Worm (Caenorhabditis elegans) whole organism, mixed stage, embryonic: ENCODE data around the gene fbxb-91.

Experiments
- blmp-1 ChIP-seq: fragments of 150-350 bp; optimal IDR thresholded peaks from 2 replicates; lab custom pipeline; 2014; ENCODE audit warnings: missing biosample characterization, missing genetic modification characterization
- drap-1 ChIP-seq: fragments of 200-800 bp; sonication (Bioruptor generic); optimal IDR thresholded peaks from 3 replicates; lab custom pipeline; 2018; ENCODE audit warnings: mild to moderate bottlenecking, missing genetic modification characterization, missing compliant biosample characterization
- elt-3 ChIP-seq: fragments of 150-350 bp; optimal IDR thresholded peaks from 2 replicates; lab custom pipeline; 2014; ENCODE audit warnings: missing biosample characterization, missing genetic modification characterization
- flh-1 ChIP-seq: fragments of 200-800 bp; sonication (Bioruptor generic); optimal IDR thresholded peaks from 2 replicates; lab custom pipeline; 2018; ENCODE audit warnings: mild to moderate bottlenecking, missing genetic modification characterization, moderate library complexity, missing compliant biosample characterization
- lin-13 ChIP-seq: fragments of 150-350 bp; optimal IDR thresholded peaks from 2 replicates; lab custom pipeline; 2014; ENCODE audit warnings: missing biosample characterization, missing genetic modification characterization
- lsy-2 ChIP-seq: fragments of 150-350 bp; optimal IDR thresholded peaks from 2 replicates; lab custom pipeline; 2014; ENCODE audit warnings: missing biosample characterization, missing genetic modification characterization
- mep-1 ChIP-seq: fragments of 150-350 bp; optimal IDR thresholded peaks from 2 replicates; lab custom pipeline; 2017; ENCODE audit warnings: missing biosample characterization, missing genetic modification reagents, missing genetic modification characterization, inconsistent platforms
- mls-2 ChIP-seq: sonication (generic microtip); optimal IDR thresholded peaks from 2 replicates; lab custom pipeline; 2016; ENCODE audit warnings: mild to moderate bottlenecking, missing genetic modification characterization, moderate library complexity, missing compliant biosample characterization
- nhr-28 ChIP-seq: fragments of 150-350 bp; optimal IDR thresholded peaks from 2 replicates; lab custom pipeline; 2014; ENCODE audit warnings: missing biosample characterization, missing genetic modification characterization
- nhr-76 ChIP-seq: sonication (generic microtip); optimal IDR thresholded peaks from 2 replicates; lab custom pipeline; 2017; ENCODE audit warnings: missing biosample characterization, missing genetic modification characterization
- snpc-4 ChIP-seq: fragments of 150-350 bp; optimal IDR thresholded peaks from 2 replicates; lab custom pipeline; 2014; ENCODE audit warnings: missing biosample characterization, missing genetic modification characterization
- unc-62 ChIP-seq: fragments of 150-350 bp; optimal IDR thresholded peaks from 2 replicates; lab custom pipeline; 2014; ENCODE audit warnings: missing biosample characterization, missing genetic modification reagents, missing genetic modification characterization

DNA sequence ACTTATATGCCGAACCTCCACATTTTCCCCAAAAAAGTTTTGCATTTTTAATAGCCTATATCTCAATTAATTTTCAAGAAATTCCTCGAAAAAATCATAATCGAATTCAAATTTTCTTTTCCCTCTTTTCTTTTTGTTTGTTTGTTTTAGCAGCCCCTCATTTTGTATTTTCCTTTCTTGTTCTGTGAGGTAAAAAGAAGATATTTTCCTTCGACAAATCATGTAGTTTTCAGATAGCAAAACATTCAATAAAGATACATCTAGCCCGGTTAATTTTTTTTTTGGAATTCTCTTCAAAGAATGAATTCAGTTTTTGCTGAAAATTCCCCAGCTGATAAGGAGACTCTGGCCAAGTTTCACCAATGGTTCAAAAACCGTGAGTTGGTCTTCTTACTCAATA, 25.1 kb upstream of the fbxb-91 start, which contains the start of gene T24E12.3:
- TF ChIP-seq lsy-2 (tag; lab: Kevin White, UChicago), result no peak
- TF ChIP-seq snpc-4 (tag; lab: Kevin White, UChicago), result no peak
- no peak for TF ChIP-seq mep-1 (tag; lab: Kevin White, UChicago)
- TF ChIP-seq blmp-1 (tag; lab: Kevin White, UChicago), result no peak
- TF ChIP-seq flh-1, result no peak
- TF ChIP-seq mls-2 (tag; lab: Kevin White, UChicago), result no peak
- no peak for TF ChIP-seq unc-62
- no peak for TF ChIP-seq elt-3 (tag; lab: Kevin White, UChicago)
- TF ChIP-seq nhr-76 (tag; lab: Kevin White, UChicago), result no peak
- TF ChIP-seq drap-1 (GFP tag; lab: Kevin White, UChicago), result no peak
- no peak for TF ChIP-seq lin-13 (tag; lab: Kevin White, UChicago)
- no peak for TF ChIP-seq nhr-28 (tag; lab: Kevin White, UChicago)
